Fruit fly (Drosophila melanogaster) Kc167 (cell line): ENCODE measurements around the gene RYa-R.

ENCODE experiments used
- Myc ChIP-seq: fragments of >200 bp; optimal IDR thresholded peaks from 2 replicates; lab custom pipeline; 2017; ENCODE audit warnings: missing external identifiers
- Sin3A ChIP-seq: fragments of >200 bp; optimal IDR thresholded peaks from 2 replicates; lab custom pipeline; 2018; ENCODE audit warnings: missing external identifiers
- h ChIP-seq: fragments of >200 bp; optimal IDR thresholded peaks from 3 replicates; lab custom pipeline; 2018; ENCODE audit warnings: missing external identifiers
- insv ChIP-seq: fragments of >200 bp; optimal IDR thresholded peaks from 3 replicates; lab custom pipeline; 2018; ENCODE audit warnings: missing external identifiers
- psq ChIP-seq: fragments of >200 bp; optimal IDR thresholded peaks from 2 replicates; lab custom pipeline; 2017; ENCODE audit warnings: missing external identifiers
- ttk ChIP-seq: sonication (Bioruptor generic); optimal IDR thresholded peaks from 2 replicates; lab custom pipeline; 2017; ENCODE audit warnings: missing external identifiers

Gene RYa-R

dm6 chr3R:26996642-26997041, at the start of gene RYa-R:
Gene RYa-R, plus strand, starts transcription at chr3R:26996980.
- no peak for TF ChIP-seq Sin3A (lab: Kevin White, UChicago)
- TF ChIP-seq psq = no peak
- TF ChIP-seq h (lab: Kevin White, UChicago) = no peak
- TF ChIP-seq insv (lab: Kevin White, UChicago) = no peak
- no peak for TF ChIP-seq Myc (lab: Kevin White, UChicago)
- TF ChIP-seq ttk (lab: Kevin White, UChicago) = no peak

- TF ChIP-seq psq (no peak), Sin3A (lab: Kevin White, UChicago) (no peak), insv (lab: Kevin White, UChicago) (no peak), ttk (lab: Kevin White, UChicago) (no peak), Myc (lab: Kevin White, UChicago) (no peak), h (lab: Kevin White, UChicago) (no peak)
Observed at dm6 chr3R:26947296-26947880, 49.4 kb upstream of the RYa-R start, which contains the start of gene Spag1. Gene Spag1, plus strand, starts transcription at chr3R:26947830.

- TF ChIP-seq Sin3A (lab: Kevin White, UChicago) (no peak), ttk (lab: Kevin White, UChicago) (no peak), insv (lab: Kevin White, UChicago) (no peak), psq (no peak), h (lab: Kevin White, UChicago) (no peak), Myc (lab: Kevin White, UChicago) (no peak)
Observed at dm6 chr3R:26952200-26952856, 44.5 kb upstream of the RYa-R start.

- TF ChIP-seq Myc (lab: Kevin White, UChicago) = no peak
- no peak for TF ChIP-seq h (lab: Kevin White, UChicago)
- TF ChIP-seq ttk (lab: Kevin White, UChicago) = no peak
- no peak for TF ChIP-seq Sin3A (lab: Kevin White, UChicago)
- TF ChIP-seq psq = no peak
- no peak for TF ChIP-seq insv (lab: Kevin White, UChicago)
Observed at dm6 chr3R:26952857-26953477, 43.8 kb upstream of the RYa-R start.

dm6 chr3R:26953478-26953874, 43.3 kb upstream of the RYa-R start:
- TF ChIP-seq Sin3A (lab: Kevin White, UChicago) (no peak), insv (lab: Kevin White, UChicago) (no peak), h (lab: Kevin White, UChicago) (no peak), psq (no peak), ttk (lab: Kevin White, UChicago) (no peak), Myc (lab: Kevin White, UChicago) (no peak)

dm6 chr3R:26954020-26954672, 42.6 kb upstream of the RYa-R start:
- no peak for TF ChIP-seq psq
- no peak for TF ChIP-seq Sin3A (lab: Kevin White, UChicago)
- no peak for TF ChIP-seq Myc (lab: Kevin White, UChicago)
- TF ChIP-seq h (lab: Kevin White, UChicago) = no peak
- TF ChIP-seq ttk (lab: Kevin White, UChicago) = no peak

dm6 chr3R:26955527-26955926, 41.3 kb upstream of the RYa-R start:
- no peak for TF ChIP-seq psq
- no peak for TF ChIP-seq h (lab: Kevin White, UChicago)
- TF ChIP-seq Sin3A (lab: Kevin White, UChicago) = no peak
- TF ChIP-seq Myc (lab: Kevin White, UChicago) = no peak

dm6 chr3R:26956376-26957062, 40.3 kb upstream of the RYa-R start:
- no peak for TF ChIP-seq Myc (lab: Kevin White, UChicago)

- TF ChIP-seq Sin3A (lab: Kevin White, UChicago) = no peak
- TF ChIP-seq insv (lab: Kevin White, UChicago) = no peak
- TF ChIP-seq psq = no peak
- TF ChIP-seq h (lab: Kevin White, UChicago) = no peak
- no peak for TF ChIP-seq Myc (lab: Kevin White, UChicago)
- no peak for TF ChIP-seq ttk (lab: Kevin White, UChicago)
Observed at dm6 chr3R:26957132-26957531, 39.6 kb upstream of the RYa-R start.

dm6 chr3R:26958314-26958979, 38.3 kb upstream of the RYa-R start, which contains the start of gene CG6330:
Gene CG6330, minus strand, starts transcription at chr3R:26958491.
- TF ChIP-seq h (lab: Kevin White, UChicago) = no peak
- no peak for TF ChIP-seq ttk (lab: Kevin White, UChicago)
- TF ChIP-seq Sin3A (lab: Kevin White, UChicago) = no peak

dm6 chr3R:26960496-26960895, 36.3 kb upstream of the RYa-R start:
- no peak for TF ChIP-seq Myc (lab: Kevin White, UChicago)
- TF ChIP-seq psq = no peak
- no peak for TF ChIP-seq insv (lab: Kevin White, UChicago)
- no peak for TF ChIP-seq h (lab: Kevin White, UChicago)
- TF ChIP-seq ttk (lab: Kevin White, UChicago) = no peak
- TF ChIP-seq Sin3A (lab: Kevin White, UChicago) = no peak
